Worm (Caenorhabditis elegans) whole organism, early embryonic: ENCODE measurements around the gene rev-3.

Experiments
- B0310.2 ChIP-seq: sonication (generic microtip); optimal IDR thresholded peaks from 2 replicates; lab custom pipeline; 2016; ENCODE audit warnings: mild to moderate bottlenecking, missing genetic modification characterization, missing compliant biosample characterization
- F13C5.2 ChIP-seq: sonication (generic microtip); optimal IDR thresholded peaks from 2 replicates; lab custom pipeline; 2017; ENCODE audit warnings: mild to moderate bottlenecking, missing genetic modification characterization, inconsistent platforms, missing compliant biosample characterization
- aly-1 ChIP-seq: sonication (generic microtip); optimal IDR thresholded peaks from 2 replicates; lab custom pipeline; 2016; ENCODE audit warnings: missing genetic modification characterization, missing compliant biosample characterization
- ama-1 ChIP-seq: fragments of 150-350 bp; optimal IDR thresholded peaks from 2 replicates; lab custom pipeline; 2014
- ceh-13 ChIP-seq: fragments of 200-800 bp; sonication (Bioruptor generic); optimal IDR thresholded peaks from 2 replicates; lab custom pipeline; 2018; ENCODE audit warnings: mild to moderate bottlenecking, missing genetic modification characterization, missing compliant biosample characterization
- ceh-36 ChIP-seq: sonication (generic microtip); optimal IDR thresholded peaks from 2 replicates; lab custom pipeline; 2016; ENCODE audit warnings: missing genetic modification characterization, inconsistent platforms, missing compliant biosample characterization
- ets-7 ChIP-seq: sonication (generic microtip); optimal IDR thresholded peaks from 2 replicates; lab custom pipeline; 2016; ENCODE audit warnings: missing genotype, missing genetic modification characterization, missing compliant biosample characterization
- flt-1 ChIP-seq: fragments of 200-800 bp; sonication (Bioruptor generic); IDR thresholded peaks from 2 replicates; pipeline ENCODE4 v1.3.6; 2022; ENCODE audit warnings: missing genetic modification characterization, missing compliant biosample characterization
- hmbx-1 ChIP-seq: sonication (generic microtip); optimal IDR thresholded peaks from 2 replicates; lab custom pipeline; 2016; ENCODE audit warnings: mild to moderate bottlenecking, missing genetic modification characterization, missing compliant biosample characterization
- hmg-4 ChIP-seq: fragments of 200-800 bp; sonication (Bioruptor generic); optimal IDR thresholded peaks from 2 replicates; lab custom pipeline; 2018; ENCODE audit warnings: mild to moderate bottlenecking, missing genetic modification characterization, missing compliant biosample characterization
- hnd-1 ChIP-seq: sonication (generic microtip); optimal IDR thresholded peaks from 2 replicates; lab custom pipeline; 2016; ENCODE audit warnings: missing genetic modification characterization, missing compliant biosample characterization
- pes-1 ChIP-seq: fragments of 200-800 bp; sonication (Bioruptor generic); IDR thresholded peaks from 2 replicates; pipeline ENCODE4 v1.3.6; 2022; ENCODE audit warnings: missing genetic modification reagents, missing genetic modification characterization, missing compliant biosample characterization
- scrt-1 ChIP-seq: fragments of 200-800 bp; sonication (Bioruptor generic); IDR thresholded peaks from 2 replicates; pipeline ENCODE4 v1.3.6; 2022; ENCODE audit warnings: missing genetic modification characterization, missing compliant biosample characterization
- sea-1 ChIP-seq: fragments of 200-800 bp; sonication (Bioruptor generic); conservative IDR thresholded peaks from 2 replicates; pipeline ENCODE4 v1.3.6; 2022; ENCODE audit warnings: missing genetic modification characterization, missing compliant biosample characterization
- tbx-11 ChIP-seq: fragments of 200-800 bp; sonication (Bioruptor generic); IDR thresholded peaks from 2 replicates; pipeline ENCODE4 v1.3.6; 2022; ENCODE audit warnings: missing genetic modification characterization, missing compliant biosample characterization
- tbx-37 ChIP-seq: fragments of 200-800 bp; sonication (Bioruptor generic); conservative IDR thresholded peaks from 2 replicates; pipeline ENCODE4 v1.3.6; 2022; ENCODE audit warnings: missing genetic modification reagents, missing genetic modification characterization, missing compliant biosample characterization
- tra-4 ChIP-seq: sonication (generic microtip); optimal IDR thresholded peaks from 2 replicates; lab custom pipeline; 2017; ENCODE audit warnings: missing genetic modification characterization, missing compliant biosample characterization

rev-3 gene

DNA sequence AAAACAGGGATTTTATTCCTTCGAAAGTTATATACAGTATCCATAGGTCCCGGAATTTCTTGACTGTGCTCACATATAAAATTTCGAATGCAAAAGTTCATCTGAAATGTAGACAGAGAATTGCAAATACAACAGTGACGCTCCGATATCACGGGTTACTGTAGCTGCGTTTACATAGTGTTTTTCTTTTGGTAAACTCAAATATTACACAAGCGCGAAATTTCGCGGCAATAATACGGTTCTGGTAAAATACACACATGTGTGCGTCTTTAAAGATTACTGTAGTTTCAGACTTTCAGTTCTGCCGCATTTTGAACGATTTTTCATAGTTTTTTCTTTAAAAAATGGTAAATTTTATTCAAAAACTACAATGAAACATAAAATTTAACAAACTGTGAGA lies at the start of gene rev-3:
rev-3 (minus strand) TSS at position 101 of the 400 bp plus-strand sequence.
- TF ChIP-seq ceh-36 (tag; lab: Kevin White, UChicago) (no peak), ama-1 (lab: Kevin White, UChicago) (no peak), B0310.2 (no peak), pes-1 (no peak), flt-1 (GFP tag; lab: Robert Waterston, UW) (no peak), ceh-13 (GFP tag; lab: Kevin White, UChicago) (no peak), scrt-1 (GFP tag; lab: Robert Waterston, UW) (no peak), hnd-1 (tag; lab: Kevin White, UChicago) (no peak), F13C5.2 (tag; lab: Kevin White, UChicago) (no peak), tbx-37 (GFP tag; lab: Robert Waterston, UW) (no peak), aly-1 (tag; lab: Kevin White, UChicago) (no peak), tbx-11 (GFP tag; lab: Robert Waterston, UW) (no peak), hmg-4 (GFP tag; lab: Kevin White, UChicago) (no peak), hmbx-1 (tag; lab: Kevin White, UChicago) (no peak), tra-4 (no peak), sea-1 (no peak), ets-7 (tag; lab: Kevin White, UChicago) (no peak)

DNA sequence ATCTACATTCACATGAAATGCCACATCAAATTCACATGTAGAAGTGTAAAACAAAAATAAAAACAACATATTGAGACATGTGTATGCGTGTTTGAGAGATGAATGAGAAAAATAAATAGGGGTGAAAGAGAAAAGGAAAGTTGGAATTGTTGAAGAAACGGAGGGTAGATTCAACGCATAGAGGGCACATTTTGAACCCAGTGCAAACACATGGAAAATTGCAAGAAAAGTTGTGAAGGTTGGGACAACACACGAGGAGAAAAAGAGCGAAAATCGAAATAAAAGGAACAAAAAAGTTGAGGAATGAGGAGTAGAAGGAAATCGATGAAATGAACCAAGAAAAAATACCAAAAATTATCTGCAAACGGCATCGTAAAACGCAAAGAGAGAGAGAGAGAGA lies 49.1 kb upstream of the rev-3 start:
- TF ChIP-seq hmbx-1 (tag; lab: Kevin White, UChicago): no peak
- TF ChIP-seq tbx-11 (GFP tag; lab: Robert Waterston, UW): no peak
- no peak for TF ChIP-seq aly-1 (tag; lab: Kevin White, UChicago)
- no peak for TF ChIP-seq ceh-36 (tag; lab: Kevin White, UChicago)
- TF ChIP-seq ceh-13 (GFP tag; lab: Kevin White, UChicago): no peak
- no peak for TF ChIP-seq tra-4
- no peak for TF ChIP-seq hnd-1 (tag; lab: Kevin White, UChicago)
- TF ChIP-seq flt-1 (GFP tag; lab: Robert Waterston, UW): no peak
- TF ChIP-seq tbx-37 (GFP tag; lab: Robert Waterston, UW): no peak

DNA sequence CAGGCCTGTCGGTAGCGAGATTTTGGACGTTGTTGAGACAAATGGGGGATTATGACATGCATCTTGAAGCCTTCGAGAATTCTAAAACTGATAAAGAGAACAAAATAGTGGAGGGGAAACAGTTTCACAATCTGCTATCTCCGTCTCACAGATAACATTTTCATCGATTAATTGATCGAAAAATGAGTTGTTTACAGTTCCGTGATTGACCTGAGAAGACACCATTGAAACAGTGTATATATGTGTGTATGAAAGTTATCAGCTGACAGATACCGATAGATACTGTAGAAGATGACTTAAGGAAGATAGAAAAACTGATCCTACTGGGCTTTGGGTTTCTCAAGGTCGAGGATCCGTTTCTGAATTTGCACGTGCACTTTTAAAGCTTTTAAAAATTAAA lies 48.7 kb upstream of the rev-3 start:
- TF ChIP-seq sea-1: no peak
- no peak for TF ChIP-seq hnd-1 (tag; lab: Kevin White, UChicago)
- no peak for TF ChIP-seq tbx-37 (GFP tag; lab: Robert Waterston, UW)
- no peak for TF ChIP-seq scrt-1 (GFP tag; lab: Robert Waterston, UW)
- TF ChIP-seq tbx-11 (GFP tag; lab: Robert Waterston, UW): no peak
- no peak for TF ChIP-seq pes-1
- TF ChIP-seq hmg-4 (GFP tag; lab: Kevin White, UChicago): no peak
- TF ChIP-seq flt-1 (GFP tag; lab: Robert Waterston, UW): no peak
- TF ChIP-seq aly-1 (tag; lab: Kevin White, UChicago): no peak
- TF ChIP-seq tra-4: no peak
- TF ChIP-seq F13C5.2 (tag; lab: Kevin White, UChicago): no peak
- no peak for TF ChIP-seq B0310.2
- TF ChIP-seq ceh-36 (tag; lab: Kevin White, UChicago): no peak
- TF ChIP-seq ets-7 (tag; lab: Kevin White, UChicago): no peak
- no peak for TF ChIP-seq ceh-13 (GFP tag; lab: Kevin White, UChicago)

DNA sequence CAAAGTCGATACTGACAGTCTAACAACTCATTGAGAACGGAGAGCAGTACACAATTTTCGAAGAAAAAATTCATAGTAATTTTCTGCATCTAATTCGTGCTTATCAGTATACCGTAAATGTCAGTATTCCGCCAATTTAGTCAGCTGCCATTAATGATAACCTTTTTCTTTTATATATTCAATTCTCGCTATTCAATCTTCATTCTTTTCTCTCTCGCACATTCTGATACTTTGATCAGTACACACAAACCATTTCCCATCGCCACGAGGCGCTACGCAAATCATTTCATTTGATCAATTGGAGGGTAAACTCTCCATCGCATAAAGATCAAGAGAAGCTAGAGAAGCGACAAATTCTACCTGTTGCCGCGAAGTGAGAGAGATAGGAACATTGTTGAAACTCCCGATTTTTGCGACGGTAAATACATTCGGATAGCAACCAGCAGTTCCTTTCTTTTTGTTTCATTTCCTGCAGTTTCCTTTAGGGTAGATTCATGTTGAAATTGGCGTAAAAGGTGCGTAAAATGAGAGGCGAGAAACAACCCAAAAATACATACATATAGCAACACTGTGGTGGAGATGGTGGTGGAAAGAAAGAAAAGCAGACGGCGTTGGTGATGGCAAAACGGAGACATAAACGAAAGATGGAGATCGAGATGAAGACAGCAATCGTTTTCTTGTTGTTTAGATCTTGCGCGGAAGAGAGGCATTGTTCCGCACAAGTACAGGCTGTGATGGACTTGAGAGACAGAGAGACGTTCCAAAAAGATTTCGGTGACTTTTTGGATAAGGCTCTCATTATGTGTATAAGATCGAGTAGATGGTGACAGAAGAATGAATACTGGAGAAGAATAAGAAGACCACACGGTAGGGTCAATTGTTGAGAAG lies 48.0 kb upstream of the rev-3 start:
- TF ChIP-seq flt-1 (GFP tag; lab: Robert Waterston, UW): no peak
- TF ChIP-seq ets-7 (tag; lab: Kevin White, UChicago): no peak
- TF ChIP-seq hmbx-1 (tag; lab: Kevin White, UChicago): no peak
- TF ChIP-seq F13C5.2 (tag; lab: Kevin White, UChicago): no peak
- TF ChIP-seq tbx-37 (GFP tag; lab: Robert Waterston, UW): no peak
- no peak for TF ChIP-seq tra-4
- TF ChIP-seq ceh-36 (tag; lab: Kevin White, UChicago): no peak

DNA sequence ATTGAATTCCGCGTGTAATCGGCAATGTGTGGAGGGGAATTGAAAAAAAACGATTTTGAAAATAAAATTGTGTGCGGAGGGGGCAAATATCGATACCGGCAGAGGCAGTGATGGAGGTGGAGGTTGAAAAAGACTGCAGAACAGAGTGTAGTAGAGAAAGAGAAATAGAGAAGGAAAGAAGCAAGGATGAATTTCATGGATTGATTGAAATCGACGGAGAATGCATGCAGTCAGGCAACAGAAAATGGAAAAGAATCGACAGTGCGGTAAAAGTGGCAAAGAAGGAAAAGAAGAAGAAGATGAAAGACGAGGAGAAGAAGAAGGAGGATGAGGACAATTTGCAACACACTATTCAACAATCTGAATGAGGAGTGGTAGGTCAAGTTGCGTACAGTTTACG lies 46.4 kb upstream of the rev-3 start, which contains the start of gene W04D12.1:
W04D12.1 (plus strand) TSS at position 111 of the 400 bp plus-strand sequence.
- no peak for TF ChIP-seq ets-7 (tag; lab: Kevin White, UChicago)
- no peak for TF ChIP-seq ama-1 (lab: Kevin White, UChicago)
- no peak for TF ChIP-seq hnd-1 (tag; lab: Kevin White, UChicago)
- TF ChIP-seq scrt-1 (GFP tag; lab: Robert Waterston, UW): no peak
- no peak for TF ChIP-seq pes-1
- no peak for TF ChIP-seq F13C5.2 (tag; lab: Kevin White, UChicago)
- TF ChIP-seq flt-1 (GFP tag; lab: Robert Waterston, UW): no peak
- no peak for TF ChIP-seq hmbx-1 (tag; lab: Kevin White, UChicago)
- TF ChIP-seq tbx-37 (GFP tag; lab: Robert Waterston, UW): no peak
- TF ChIP-seq ceh-13 (GFP tag; lab: Kevin White, UChicago): no peak
- no peak for TF ChIP-seq tra-4
- TF ChIP-seq hmg-4 (GFP tag; lab: Kevin White, UChicago): no peak
- TF ChIP-seq aly-1 (tag; lab: Kevin White, UChicago): no peak
- TF ChIP-seq ceh-36 (tag; lab: Kevin White, UChicago): no peak
- no peak for TF ChIP-seq sea-1
- no peak for TF ChIP-seq tbx-11 (GFP tag; lab: Robert Waterston, UW)
- no peak for TF ChIP-seq B0310.2

DNA sequence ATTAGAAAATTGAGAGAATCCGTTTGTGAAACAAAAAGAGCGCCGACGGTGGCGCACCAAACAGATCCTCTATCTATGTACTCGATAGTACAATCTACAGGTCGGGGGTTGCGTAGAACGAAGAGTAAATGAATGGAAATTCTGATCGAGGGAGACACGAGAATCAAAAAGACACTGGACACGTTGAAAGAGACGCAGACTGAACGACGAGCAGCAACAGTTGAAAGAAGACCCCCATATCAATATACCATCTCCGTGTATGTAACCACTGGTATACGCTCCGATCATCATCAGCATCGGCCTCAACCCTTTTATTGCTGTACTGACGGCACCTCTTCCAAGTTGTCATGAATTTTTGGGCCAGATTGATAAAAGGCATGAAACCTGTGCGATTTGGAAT lies 45.8 kb upstream of the rev-3 start:
- no peak for TF ChIP-seq sea-1
- TF ChIP-seq F13C5.2 (tag; lab: Kevin White, UChicago): no peak
- TF ChIP-seq aly-1 (tag; lab: Kevin White, UChicago): no peak
- TF ChIP-seq ama-1 (lab: Kevin White, UChicago): no peak
- TF ChIP-seq tra-4: no peak
- TF ChIP-seq scrt-1 (GFP tag; lab: Robert Waterston, UW): no peak
- TF ChIP-seq tbx-11 (GFP tag; lab: Robert Waterston, UW): no peak
- TF ChIP-seq pes-1: no peak
- TF ChIP-seq B0310.2: no peak
- no peak for TF ChIP-seq flt-1 (GFP tag; lab: Robert Waterston, UW)
- no peak for TF ChIP-seq ets-7 (tag; lab: Kevin White, UChicago)
- no peak for TF ChIP-seq hmbx-1 (tag; lab: Kevin White, UChicago)
- no peak for TF ChIP-seq hmg-4 (GFP tag; lab: Kevin White, UChicago)
- TF ChIP-seq ceh-36 (tag; lab: Kevin White, UChicago): no peak
- no peak for TF ChIP-seq ceh-13 (GFP tag; lab: Kevin White, UChicago)
- no peak for TF ChIP-seq tbx-37 (GFP tag; lab: Robert Waterston, UW)
